Worm (Caenorhabditis elegans) whole organism, young adult: ENCODE measurements around the gene asp-8.
"Not testable (repeated sequence)": the region's sequence is repeated elsewhere in the genome, so short reads cannot be mapped to it uniquely, and the experiment has no call there.

Experiments
- C06A6.2 ChIP-seq: fragments of 200-800 bp; sonication (Bioruptor generic); conservative IDR thresholded peaks from 2 replicates; pipeline ENCODE4 v1.3.6; 2022; ENCODE audit warnings: missing genetic modification characterization, missing compliant biosample characterization
- F37B4.10 ChIP-seq: fragments of 200-800 bp; sonication (Bioruptor generic); IDR thresholded peaks from 2 replicates; pipeline ENCODE4 v1.3.6; 2022; ENCODE audit warnings: missing genetic modification characterization, missing compliant biosample characterization
- F52B5.7 ChIP-seq: sonication (generic microtip); optimal IDR thresholded peaks from 2 replicates; lab custom pipeline; 2016; ENCODE audit warnings: mild to moderate bottlenecking, missing genetic modification characterization, missing compliant biosample characterization
- T07F8.4 ChIP-seq: sonication (generic microtip); optimal IDR thresholded peaks from 2 replicates; lab custom pipeline; 2016; ENCODE audit warnings: mild to moderate bottlenecking, missing genetic modification characterization, moderate library complexity, missing compliant biosample characterization
- Y53G8AR.9 ChIP-seq: fragments of 200-800 bp; sonication (Bioruptor generic); conservative IDR thresholded peaks from 2 replicates; pipeline ENCODE4 v1.3.6; 2022; ENCODE audit warnings: missing genetic modification reagents, missing genetic modification characterization, missing compliant biosample characterization
- Y79H2A.3 ChIP-seq: fragments of 200-800 bp; sonication (Bioruptor generic); conservative IDR thresholded peaks from 2 replicates; pipeline ENCODE4 v1.3.6; 2022; ENCODE audit warnings: missing genetic modification reagents, missing genetic modification characterization, missing compliant biosample characterization
- ZK185.1 ChIP-seq: sonication (generic microtip); optimal IDR thresholded peaks from 2 replicates; lab custom pipeline; 2016; ENCODE audit warnings: mild to moderate bottlenecking, missing genetic modification characterization, missing compliant biosample characterization; ENCODE audit not compliant: poor library complexity, severe bottlenecking
- ama-1 ChIP-seq, 3 experiments: fragments of 150-350 bp in 1 of 3; sonication (generic microtip) in 2 of 3; optimal IDR thresholded peaks; 2 replicates each; lab custom pipeline; 2014 to 2018; ENCODE audit warnings: missing biosample characterization in 2 of 3, missing genetic modification characterization in 2 of 3, missing genetic modification reagents in 2 of 3
- aptf-3 ChIP-seq: fragments of 200-800 bp; sonication (Bioruptor generic); IDR thresholded peaks from 2 replicates; pipeline ENCODE4 v1.3.6; 2022; ENCODE audit warnings: missing genetic modification characterization, missing compliant biosample characterization
- atf-7 ChIP-seq: sonication (generic microtip); optimal IDR thresholded peaks from 2 replicates; lab custom pipeline; 2017; ENCODE audit warnings: mild to moderate bottlenecking, missing genetic modification characterization, missing compliant biosample characterization
- bed-1 ChIP-seq: fragments of 200-800 bp; sonication (Bioruptor generic); IDR thresholded peaks from 2 replicates; pipeline ENCODE4 v1.3.6; 2022; ENCODE audit warnings: missing genetic modification reagents, missing genetic modification characterization, missing compliant biosample characterization
- bed-2 ChIP-seq: fragments of 200-800 bp; sonication (Bioruptor generic); IDR thresholded peaks from 2 replicates; pipeline ENCODE4 v1.3.6; 2022; ENCODE audit warnings: missing genetic modification reagents, missing genetic modification characterization, missing compliant biosample characterization
- ccch-3 ChIP-seq: fragments of 200-800 bp; sonication (Bioruptor generic); optimal IDR thresholded peaks from 2 replicates; lab custom pipeline; 2018; ENCODE audit warnings: mild to moderate bottlenecking, missing genetic modification characterization, missing compliant biosample characterization
- ceh-100 ChIP-seq: fragments of 200-800 bp; sonication (Bioruptor generic); IDR thresholded peaks from 2 replicates; pipeline ENCODE4 v1.3.6; 2022; ENCODE audit warnings: missing genetic modification reagents, missing genetic modification characterization, missing compliant biosample characterization
- ceh-58 ChIP-seq: fragments of 200-800 bp; sonication (Bioruptor generic); IDR thresholded peaks from 2 replicates; pipeline ENCODE4 v1.3.6; 2022; ENCODE audit warnings: missing genetic modification characterization, missing compliant biosample characterization
- die-1 ChIP-seq: sonication (generic microtip); optimal IDR thresholded peaks from 2 replicates; lab custom pipeline; 2016; ENCODE audit warnings: missing genotype, mild to moderate bottlenecking, missing genetic modification characterization, missing compliant biosample characterization
- him-1 ChIP-seq: sonication (generic microtip); optimal IDR thresholded peaks from 2 replicates; lab custom pipeline; 2016; ENCODE audit warnings: missing genotype, missing genetic modification reagents, missing genetic modification characterization, missing compliant biosample characterization
- hmg-20 ChIP-seq: fragments of 200-800 bp; sonication (Bioruptor generic); IDR thresholded peaks from 2 replicates; pipeline ENCODE4 v1.3.6; 2022; ENCODE audit warnings: missing genetic modification reagents, missing genetic modification characterization, missing compliant biosample characterization
- lin-54 ChIP-seq: fragments of 200-800 bp; sonication (Bioruptor generic); optimal IDR thresholded peaks from 2 replicates; lab custom pipeline; 2018; ENCODE audit warnings: mild to moderate bottlenecking, missing genetic modification characterization, missing compliant biosample characterization
- lsl-1 ChIP-seq: fragments of 200-800 bp; sonication (Bioruptor generic); optimal IDR thresholded peaks from 2 replicates; lab custom pipeline; 2018; ENCODE audit warnings: mild to moderate bottlenecking, missing genetic modification characterization, moderate library complexity, missing compliant biosample characterization
- mel-28 ChIP-seq: sonication (generic microtip); optimal IDR thresholded peaks from 2 replicates; lab custom pipeline; 2016; ENCODE audit warnings: borderline replicate concordance, mild to moderate bottlenecking, missing genetic modification characterization, missing compliant biosample characterization
- nhr-179 ChIP-seq: sonication (generic microtip); optimal IDR thresholded peaks from 2 replicates; lab custom pipeline; 2016; ENCODE audit warnings: mild to moderate bottlenecking, missing genetic modification characterization, missing compliant biosample characterization
- nhr-80 ChIP-seq: sonication (generic microtip); optimal IDR thresholded peaks from 2 replicates; lab custom pipeline; 2016; ENCODE audit warnings: missing genetic modification characterization, missing compliant biosample characterization
- repo-1 ChIP-seq: sonication (generic microtip); optimal IDR thresholded peaks from 2 replicates; lab custom pipeline; 2017; ENCODE audit warnings: mild to moderate bottlenecking, missing genetic modification characterization, missing compliant biosample characterization
- sdz-38 ChIP-seq: sonication (generic microtip); optimal IDR thresholded peaks from 2 replicates; lab custom pipeline; 2016; ENCODE audit warnings: missing genotype, missing genetic modification characterization, missing compliant biosample characterization
- snpc-1.1 ChIP-seq: sonication (generic microtip); optimal IDR thresholded peaks from 2 replicates; lab custom pipeline; 2017; ENCODE audit warnings: missing genetic modification characterization, mild to moderate bottlenecking, missing compliant biosample characterization, antibody characterized with exemption, moderate library complexity, missing genotype, missing genetic modification reagents; ENCODE audit not compliant: insufficient read depth
- snpc-1.3 ChIP-seq: sonication (generic microtip); optimal IDR thresholded peaks from 2 replicates; lab custom pipeline; 2017; ENCODE audit warnings: missing genetic modification characterization, mild to moderate bottlenecking, missing compliant biosample characterization, antibody characterized with exemption, moderate library complexity, missing genotype, missing genetic modification reagents; ENCODE audit not compliant: insufficient read depth
- snpc-4 ChIP-seq, 5 experiments: fragments of 150-350 bp in 1 of 5; sonication (generic microtip) in 4 of 5; optimal IDR thresholded peaks; 2 replicates each; lab custom pipeline; 2014 to 2018; ENCODE audit warnings: missing genetic modification characterization in 5 of 5, missing biosample characterization in 3 of 5, antibody characterized with exemption in 2 of 5, mild to moderate bottlenecking in 2 of 5, missing compliant biosample characterization in 2 of 5, missing genotype in 2 of 5, moderate library complexity in 2 of 5, missing genetic modification reagents in 1 of 5
- somi-1 ChIP-seq: fragments of 200-800 bp; sonication (Bioruptor generic); optimal IDR thresholded peaks from 2 replicates; lab custom pipeline; 2018; ENCODE audit warnings: mild to moderate bottlenecking, missing genetic modification characterization, missing compliant biosample characterization
- tbx-9 ChIP-seq: sonication (generic microtip); optimal IDR thresholded peaks from 2 replicates; lab custom pipeline; 2016; ENCODE audit warnings: borderline replicate concordance, missing genetic modification characterization, inconsistent platforms, missing compliant biosample characterization
- unc-62 ChIP-seq: fragments of 150-350 bp; optimal IDR thresholded peaks from 2 replicates; lab custom pipeline; 2014; ENCODE audit warnings: missing biosample characterization, missing genetic modification reagents, missing genetic modification characterization
- ztf-22 ChIP-seq: fragments of 200-800 bp; sonication (Bioruptor generic); optimal IDR thresholded peaks from 2 replicates; lab custom pipeline; 2018; ENCODE audit warnings: mild to moderate bottlenecking, missing genetic modification characterization, moderate library complexity, missing compliant biosample characterization

The asp-8 gene

DNA sequence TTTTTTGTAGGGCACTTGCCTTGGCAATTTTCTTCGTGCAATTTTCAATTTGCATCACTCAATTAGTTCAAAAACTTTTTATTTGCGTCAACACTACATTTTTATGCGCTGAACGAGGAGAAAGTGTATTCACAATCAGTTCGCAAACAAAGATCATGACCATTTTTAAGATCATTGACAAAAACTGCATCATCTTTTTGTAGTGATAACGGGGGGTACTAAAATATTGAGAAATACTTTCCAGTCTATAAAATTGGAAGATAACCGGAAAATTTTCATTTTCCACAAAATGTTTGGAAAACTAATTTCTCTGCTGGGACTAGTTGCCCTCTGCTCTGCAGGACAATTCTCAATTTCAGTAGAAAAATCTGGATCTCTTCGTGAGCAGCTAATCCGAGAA, at the start of gene asp-8:
Gene asp-8, plus strand, starts transcription at position 276 of the 400 bp plus-strand sequence.
- TF ChIP-seq nhr-80 (tag; lab: Kevin White, UChicago): peak; percentile 9
- TF ChIP-seq Y53G8AR.9 (GFP tag; lab: Robert Waterston, UW): no peak
- TF ChIP-seq, all 124 proteins: peak for 1

ce11 chrV:2975285-2975684, 49.1 kb upstream of the asp-8 start, which contains the start of gene srw-123:
srw-123 (minus strand) TSS chrV:2975385.
- TF ChIP-seq ceh-58 (GFP tag; lab: Robert Waterston, UW); him-1 (tag; lab: Kevin White, UChicago); somi-1: not testable (repeated sequence)

- TF ChIP-seq aptf-3: no peak
- no peak for TF ChIP-seq ZK185.1 (tag; lab: Kevin White, UChicago)
- no peak for TF ChIP-seq snpc-4 (GFP tag; optimal IDR thresholded peaks at IDR 0.05; lab: Kevin White, UChicago)
- TF ChIP-seq snpc-4 (tag; optimal IDR thresholded peaks at IDR 0.05; lab: Kevin White, UChicago): no peak
- TF ChIP-seq mel-28 (tag; lab: Kevin White, UChicago): no peak
- no peak for TF ChIP-seq bed-2
- TF ChIP-seq die-1 (tag; lab: Kevin White, UChicago): no peak
- TF ChIP-seq atf-7 (tag; lab: Kevin White, UChicago): no peak
- no peak for TF ChIP-seq ceh-100 (GFP tag; lab: Robert Waterston, UW)
- TF ChIP-seq lin-54 (GFP tag; lab: Kevin White, UChicago): no peak
- TF ChIP-seq T07F8.4: no peak
- TF ChIP-seq tbx-9 (tag; lab: Kevin White, UChicago): no peak
- TF ChIP-seq ztf-22 (GFP tag; lab: Kevin White, UChicago): no peak
- no peak for TF ChIP-seq lsl-1
- no peak for TF ChIP-seq ccch-3
- TF ChIP-seq bed-1 (GFP tag; lab: Robert Waterston, UW): no peak
- no peak for TF ChIP-seq snpc-1.1 (tag; lab: Kevin White, UChicago)
- TF ChIP-seq, all 124 proteins: peak for 0
Measured at ce11 chrV:2976287-2976686, 48.1 kb upstream of the asp-8 start, which contains the start of gene srw-124. srw-124 (plus strand) TSS chrV:2976587.

ce11 chrV:2979978-2980377, 44.4 kb upstream of the asp-8 start, which contains the start of gene srw-118:
srw-118 (minus strand) TSS chrV:2980078.
- TF ChIP-seq snpc-1.3 (tag; lab: Kevin White, UChicago) (no peak), Y79H2A.3 (GFP tag; lab: Robert Waterston, UW) (no peak), hmg-20 (GFP tag; lab: Robert Waterston, UW) (no peak), unc-62 (GFP tag; lab: Kevin White, UChicago) (no peak), nhr-80 (tag; lab: Kevin White, UChicago) (no peak), him-1 (tag; lab: Kevin White, UChicago) (no peak)

DNA sequence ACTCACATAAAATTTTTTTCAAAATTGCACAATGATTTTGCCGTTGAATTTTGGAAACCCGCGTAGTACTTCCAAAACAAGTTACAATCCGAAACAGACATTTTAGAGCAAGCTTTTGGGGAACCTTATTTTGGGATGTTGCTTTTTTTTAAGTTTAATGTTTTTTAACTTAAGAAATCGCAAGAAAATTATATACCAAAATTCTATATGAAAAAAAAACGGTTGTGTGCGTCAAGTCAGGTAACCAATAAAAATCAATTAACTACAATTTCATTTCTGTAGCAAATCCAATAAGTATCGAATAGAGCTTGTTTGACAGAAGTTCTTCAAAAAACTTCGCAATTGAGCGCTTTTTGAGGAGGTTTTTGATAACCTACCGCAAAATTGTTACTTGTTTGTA, 41.0 kb upstream of the asp-8 start, which contains the start of gene srw-117:
Gene srw-117, minus strand, starts transcription at position 101 of the 400 bp plus-strand sequence.
- TF ChIP-seq C06A6.2 (GFP tag; lab: Robert Waterston, UW): no peak
- TF ChIP-seq F37B4.10 (GFP tag; lab: Robert Waterston, UW): no peak

ce11 chrV:2985309-2985708, 39.0 kb upstream of the asp-8 start, which contains the start of gene srw-139:
srw-139 (minus strand) TSS chrV:2985409.
- TF ChIP-seq nhr-179 (tag; lab: Kevin White, UChicago) (no peak), ama-1 (optimal IDR thresholded peaks at IDR 0.05; lab: Kevin White, UChicago) (no peak), ama-1 (GFP tag; optimal IDR thresholded peaks at IDR 0.05; lab: Kevin White, UChicago) (no peak), F52B5.7 (tag; lab: Kevin White, UChicago) (no peak), repo-1 (tag; lab: Kevin White, UChicago) (no peak), sdz-38 (tag; lab: Kevin White, UChicago) (no peak), bed-1 (GFP tag; lab: Robert Waterston, UW) (no peak)
